Worm (Caenorhabditis elegans) whole organism, young adult: ENCODE results near the gene C39F7.1.

ENCODE experiments used
- B0019.2 ChIP-seq: fragments of 200-800 bp; sonication (Bioruptor generic); conservative IDR thresholded peaks from 2 replicates; pipeline ENCODE4 v1.3.6; 2022; ENCODE audit warnings: missing genetic modification reagents, missing genetic modification characterization, missing compliant biosample characterization
- B0035.1 ChIP-seq: sonication (generic microtip); optimal IDR thresholded peaks from 2 replicates; lab custom pipeline; 2016; ENCODE audit warnings: missing genetic modification characterization, mild to moderate bottlenecking, missing compliant biosample characterization, missing genotype, missing genetic modification reagents
- C17E4.6 ChIP-seq: fragments of 200-800 bp; sonication (Bioruptor generic); IDR thresholded peaks from 2 replicates; pipeline ENCODE4 v1.3.6; 2022; ENCODE audit warnings: missing genetic modification reagents, missing genetic modification characterization, missing compliant biosample characterization
- F10E7.11 ChIP-seq: sonication (generic microtip); optimal IDR thresholded peaks from 2 replicates; lab custom pipeline; 2017; ENCODE audit warnings: mild to moderate bottlenecking, missing genetic modification characterization, moderate library complexity, missing compliant biosample characterization
- F33H1.4 ChIP-seq: fragments of 200-800 bp; sonication (Bioruptor generic); IDR thresholded peaks from 2 replicates; pipeline ENCODE4 v1.3.6; 2022; ENCODE audit warnings: missing genetic modification reagents, missing genetic modification characterization, missing compliant biosample characterization
- F52B5.7 ChIP-seq: sonication (generic microtip); optimal IDR thresholded peaks from 2 replicates; lab custom pipeline; 2016; ENCODE audit warnings: mild to moderate bottlenecking, missing genetic modification characterization, missing compliant biosample characterization
- K11D2.4 ChIP-seq: fragments of 200-800 bp; sonication (Bioruptor generic); IDR thresholded peaks from 2 replicates; pipeline ENCODE4 v1.3.6; 2022; ENCODE audit warnings: missing genetic modification reagents, missing genetic modification characterization, missing compliant biosample characterization
- Y53G8AR.9 ChIP-seq: fragments of 200-800 bp; sonication (Bioruptor generic); conservative IDR thresholded peaks from 2 replicates; pipeline ENCODE4 v1.3.6; 2022; ENCODE audit warnings: missing genetic modification reagents, missing genetic modification characterization, missing compliant biosample characterization
- Y67H2A.10 ChIP-seq: fragments of 200-800 bp; sonication (Bioruptor generic); conservative IDR thresholded peaks from 2 replicates; pipeline ENCODE4 v1.3.6; 2022; ENCODE audit warnings: missing genetic modification reagents, missing genetic modification characterization, missing compliant biosample characterization
- Y95B8A.8 ChIP-seq: fragments of 200-800 bp; sonication (Bioruptor generic); IDR thresholded peaks from 2 replicates; pipeline ENCODE4 v1.3.6; 2022; ENCODE audit warnings: missing genetic modification reagents, missing genetic modification characterization, missing compliant biosample characterization
- bed-2 ChIP-seq: fragments of 200-800 bp; sonication (Bioruptor generic); IDR thresholded peaks from 2 replicates; pipeline ENCODE4 v1.3.6; 2022; ENCODE audit warnings: missing genetic modification reagents, missing genetic modification characterization, missing compliant biosample characterization
- cebp-2 ChIP-seq: fragments of 200-800 bp; sonication (Bioruptor generic); IDR thresholded peaks from 2 replicates; pipeline ENCODE4 v1.3.6; 2022; ENCODE audit warnings: missing genetic modification characterization, missing compliant biosample characterization
- ceh-40 ChIP-seq: fragments of 200-800 bp; sonication (Bioruptor generic); IDR thresholded peaks from 2 replicates; pipeline ENCODE4 v1.3.6; 2022; ENCODE audit warnings: missing genetic modification characterization, missing compliant biosample characterization
- ceh-58 ChIP-seq: fragments of 200-800 bp; sonication (Bioruptor generic); IDR thresholded peaks from 2 replicates; pipeline ENCODE4 v1.3.6; 2022; ENCODE audit warnings: missing genetic modification characterization, missing compliant biosample characterization
- ceh-91 ChIP-seq: fragments of 200-800 bp; sonication (Bioruptor generic); IDR thresholded peaks from 2 replicates; pipeline ENCODE4 v1.3.6; 2022; ENCODE audit warnings: missing genetic modification reagents, missing genetic modification characterization, missing compliant biosample characterization
- die-1 ChIP-seq: sonication (generic microtip); optimal IDR thresholded peaks from 2 replicates; lab custom pipeline; 2016; ENCODE audit warnings: missing genotype, mild to moderate bottlenecking, missing genetic modification characterization, missing compliant biosample characterization
- dox-1 ChIP-seq: fragments of 200-800 bp; sonication (Bioruptor generic); IDR thresholded peaks from 2 replicates; pipeline ENCODE4 v1.3.6; 2022; ENCODE audit warnings: missing genetic modification reagents, missing genetic modification characterization, missing compliant biosample characterization
- dpl-1 ChIP-seq: fragments of 150-350 bp; optimal IDR thresholded peaks from 2 replicates; lab custom pipeline; 2014; ENCODE audit warnings: missing biosample characterization, missing genetic modification reagents, missing genetic modification characterization
- efl-1 ChIP-seq: fragments of 150-350 bp; optimal IDR thresholded peaks from 2 replicates; lab custom pipeline; 2014; ENCODE audit warnings: missing biosample characterization, missing genetic modification reagents, missing genetic modification characterization
- egrh-3 ChIP-seq: fragments of 200-800 bp; sonication (Bioruptor generic); IDR thresholded peaks from 2 replicates; pipeline ENCODE4 v1.3.6; 2022; ENCODE audit warnings: missing genetic modification reagents, missing genetic modification characterization, missing compliant biosample characterization
- ekl-4 ChIP-seq: fragments of 200-800 bp; sonication (Bioruptor generic); IDR thresholded peaks from 2 replicates; pipeline ENCODE4 v1.3.6; 2022; ENCODE audit warnings: missing genetic modification reagents, missing genetic modification characterization, missing compliant biosample characterization
- hlh-26 ChIP-seq: fragments of 200-800 bp; sonication (Bioruptor generic); conservative IDR thresholded peaks from 2 replicates; pipeline ENCODE4 v1.3.6; 2022; ENCODE audit warnings: missing genetic modification reagents, missing genetic modification characterization, missing compliant biosample characterization
- hmg-1.2 ChIP-seq: fragments of 200-800 bp; sonication (Bioruptor generic); IDR thresholded peaks from 2 replicates; pipeline ENCODE4 v1.3.6; 2022; ENCODE audit warnings: missing genetic modification reagents, missing genetic modification characterization, missing compliant biosample characterization
- lag-1 ChIP-seq: fragments of 200-800 bp; sonication (Bioruptor generic); IDR thresholded peaks from 2 replicates; pipeline ENCODE4 v1.3.6; 2022; ENCODE audit warnings: missing genetic modification reagents, missing genetic modification characterization, missing compliant biosample characterization
- let-526 ChIP-seq: fragments of 200-800 bp; sonication (Bioruptor generic); IDR thresholded peaks from 2 replicates; pipeline ENCODE4 v1.3.6; 2022; ENCODE audit warnings: missing genetic modification reagents, missing genetic modification characterization, missing compliant biosample characterization
- let-607 ChIP-seq, 2 experiments: fragments of 200-800 bp in 1 of 2; sonication (Bioruptor generic) in 1 of 2; sonication (generic microtip) in 1 of 2; optimal IDR thresholded peaks; 2 replicates each; lab custom pipeline; 2016 to 2018; ENCODE audit warnings: mild to moderate bottlenecking in 2 of 2, missing compliant biosample characterization in 2 of 2, missing genetic modification characterization in 2 of 2, moderate library complexity in 2 of 2, missing genotype in 1 of 2
- lin-35 ChIP-seq, 3 experiments: fragments of 150-350 bp in 2 of 3; sonication (generic microtip) in 1 of 3; optimal IDR thresholded peaks; 2 replicates each; lab custom pipeline; 2014 to 2018; ENCODE audit warnings: missing biosample characterization in 3 of 3, missing genetic modification characterization in 3 of 3, missing genetic modification reagents in 3 of 3
- lin-40 ChIP-seq: sonication (generic microtip); optimal IDR thresholded peaks from 2 replicates; lab custom pipeline; 2016; ENCODE audit warnings: missing genetic modification characterization, mild to moderate bottlenecking, missing compliant biosample characterization, missing genotype, missing genetic modification reagents
- lin-54 ChIP-seq: fragments of 200-800 bp; sonication (Bioruptor generic); optimal IDR thresholded peaks from 2 replicates; lab custom pipeline; 2018; ENCODE audit warnings: mild to moderate bottlenecking, missing genetic modification characterization, missing compliant biosample characterization
- lsy-27 ChIP-seq: sonication (generic microtip); optimal IDR thresholded peaks from 2 replicates; lab custom pipeline; 2017; ENCODE audit warnings: missing genetic modification characterization, mild to moderate bottlenecking, missing compliant biosample characterization, antibody characterized with exemption, missing genotype, borderline replicate concordance; ENCODE audit not compliant: insufficient read depth
- madf-10 ChIP-seq: sonication (generic microtip); optimal IDR thresholded peaks from 2 replicates; lab custom pipeline; 2016; ENCODE audit warnings: mild to moderate bottlenecking, missing genetic modification characterization, missing compliant biosample characterization
- madf-3 ChIP-seq: fragments of 200-800 bp; sonication (Bioruptor generic); IDR thresholded peaks from 2 replicates; pipeline ENCODE4 v1.3.6; 2022; ENCODE audit warnings: missing genetic modification reagents, missing genetic modification characterization, missing compliant biosample characterization
- mel-28 ChIP-seq: sonication (generic microtip); optimal IDR thresholded peaks from 2 replicates; lab custom pipeline; 2016; ENCODE audit warnings: borderline replicate concordance, mild to moderate bottlenecking, missing genetic modification characterization, missing compliant biosample characterization
- mxl-1 ChIP-seq: sonication (generic microtip); optimal IDR thresholded peaks from 2 replicates; lab custom pipeline; 2016; ENCODE audit warnings: missing genetic modification characterization, missing compliant biosample characterization
- nfya-1 ChIP-seq: sonication (generic microtip); optimal IDR thresholded peaks from 2 replicates; lab custom pipeline; 2017; ENCODE audit warnings: antibody characterized with exemption, missing compliant biosample characterization, missing genetic modification characterization, borderline replicate concordance; ENCODE audit not compliant: insufficient read depth
- nhr-120 ChIP-seq: fragments of 200-800 bp; sonication (Bioruptor generic); IDR thresholded peaks from 2 replicates; pipeline ENCODE4 v1.3.6; 2022; ENCODE audit warnings: missing genetic modification characterization, missing compliant biosample characterization
- nhr-27 ChIP-seq: fragments of 200-800 bp; sonication (Bioruptor generic); optimal IDR thresholded peaks from 2 replicates; lab custom pipeline; 2018; ENCODE audit warnings: mild to moderate bottlenecking, missing genetic modification characterization, moderate library complexity, missing compliant biosample characterization
- nhr-80 ChIP-seq: sonication (generic microtip); optimal IDR thresholded peaks from 2 replicates; lab custom pipeline; 2016; ENCODE audit warnings: missing genetic modification characterization, missing compliant biosample characterization
- pha-4 ChIP-seq: fragments of 150-350 bp; sonication (generic microtip); optimal IDR thresholded peaks from 2 replicates; lab custom pipeline; 2014; ENCODE audit warnings: missing biosample characterization, missing genetic modification reagents, missing genetic modification characterization
- rcor-1 ChIP-seq: fragments of 200-800 bp; sonication (Bioruptor generic); IDR thresholded peaks from 2 replicates; pipeline ENCODE4 v1.3.6; 2022; ENCODE audit warnings: missing genetic modification reagents, missing genetic modification characterization, missing compliant biosample characterization
- somi-1 ChIP-seq: fragments of 200-800 bp; sonication (Bioruptor generic); optimal IDR thresholded peaks from 2 replicates; lab custom pipeline; 2018; ENCODE audit warnings: mild to moderate bottlenecking, missing genetic modification characterization, missing compliant biosample characterization
- sptf-2 ChIP-seq: fragments of 200-800 bp; sonication (Bioruptor generic); optimal IDR thresholded peaks from 2 replicates; lab custom pipeline; 2018; ENCODE audit warnings: mild to moderate bottlenecking, missing genetic modification characterization, missing compliant biosample characterization
- tbp1 ChIP-seq: fragments of 200-800 bp; sonication (Bioruptor generic); optimal IDR thresholded peaks from 2 replicates; lab custom pipeline; 2018; ENCODE audit warnings: mild to moderate bottlenecking, missing genetic modification characterization, missing compliant biosample characterization
- tbx-9 ChIP-seq: sonication (generic microtip); optimal IDR thresholded peaks from 2 replicates; lab custom pipeline; 2016; ENCODE audit warnings: borderline replicate concordance, missing genetic modification characterization, inconsistent platforms, missing compliant biosample characterization
- tlf-1 ChIP-seq: fragments of 200-800 bp; sonication (Bioruptor generic); optimal IDR thresholded peaks from 2 replicates; lab custom pipeline; 2018; ENCODE audit warnings: mild to moderate bottlenecking, missing genetic modification characterization, missing compliant biosample characterization
- unc-130 ChIP-seq: sonication (generic microtip); optimal IDR thresholded peaks from 2 replicates; lab custom pipeline; 2016; ENCODE audit warnings: missing genetic modification reagents, missing genetic modification characterization, missing compliant biosample characterization
- zfh-2 ChIP-seq: fragments of 200-800 bp; sonication (Bioruptor generic); conservative IDR thresholded peaks from 2 replicates; pipeline ENCODE4 v1.3.6; 2022; ENCODE audit warnings: missing genetic modification reagents, missing genetic modification characterization, missing compliant biosample characterization
- ztf-18 ChIP-seq: sonication (generic microtip); optimal IDR thresholded peaks from 2 replicates; lab custom pipeline; 2016; ENCODE audit warnings: missing genotype, mild to moderate bottlenecking, missing genetic modification characterization, missing compliant biosample characterization
- ztf-25 ChIP-seq: fragments of 200-800 bp; sonication (Bioruptor generic); IDR thresholded peaks from 2 replicates; pipeline ENCODE4 v1.3.6; 2022; ENCODE audit warnings: missing genetic modification reagents, missing genetic modification characterization, missing compliant biosample characterization
- ztf-3 ChIP-seq: fragments of 200-800 bp; sonication (Bioruptor generic); optimal IDR thresholded peaks from 2 replicates; lab custom pipeline; 2018; ENCODE audit warnings: mild to moderate bottlenecking, missing genetic modification characterization, missing compliant biosample characterization

C39F7.1 gene

ce11 chrV:1262036-1262435 lies 1.9 kb downstream of the C39F7.1 start (continued):
- TF ChIP-seq nhr-27 (tag; lab: Kevin White, UChicago) = no peak
- TF ChIP-seq nfya-1 = no peak
- TF ChIP-seq dpl-1 (GFP tag; lab: Kevin White, UChicago) = no peak
- no peak for TF ChIP-seq B0019.2
- no peak for TF ChIP-seq bed-2 (GFP tag; lab: Robert Waterston, UW)
- no peak for TF ChIP-seq tbp1 (GFP tag; lab: Kevin White, UChicago)
- TF ChIP-seq F52B5.7 (tag; lab: Kevin White, UChicago) = no peak
- TF ChIP-seq mxl-1 (tag; lab: Kevin White, UChicago) = no peak
- TF ChIP-seq K11D2.4 = no peak
- no peak for TF ChIP-seq ceh-40 (GFP tag; lab: Robert Waterston, UW)
- no peak for TF ChIP-seq lin-35 (GFP tag; optimal IDR thresholded peaks at IDR 0.05; lab: Kevin White, UChicago)
- TF ChIP-seq madf-10 = no peak
- no peak for TF ChIP-seq C17E4.6 (GFP tag; lab: Robert Waterston, UW)
- no peak for TF ChIP-seq nhr-80
- peak; percentile 9 for TF ChIP-seq B0035.1 (tag; lab: Kevin White, UChicago)
- TF ChIP-seq pha-4 = no peak
- TF ChIP-seq egrh-3 = no peak
- TF ChIP-seq rcor-1 = no peak
- no peak for TF ChIP-seq hlh-26 (GFP tag; lab: Robert Waterston, UW)
- TF ChIP-seq unc-130 (GFP tag; lab: Kevin White, UChicago) = no peak
- TF ChIP-seq mel-28 = no peak
- no peak for TF ChIP-seq cebp-2 (GFP tag; lab: Robert Waterston, UW)
- no peak for TF ChIP-seq ztf-25
- no peak for TF ChIP-seq ztf-18 (tag; lab: Kevin White, UChicago)
- no peak for TF ChIP-seq lin-54 (GFP tag; lab: Kevin White, UChicago)
- no peak for TF ChIP-seq tbx-9 (tag; lab: Kevin White, UChicago)
- 0 out of 2 replicates have a peak, but pooled peaks have one; percentile 12 for TF ChIP-seq madf-3
- no peak for TF ChIP-seq Y95B8A.8
- no peak for TF ChIP-seq hmg-1.2 (GFP tag; lab: Robert Waterston, UW)
- no peak for TF ChIP-seq lag-1 (GFP tag; lab: Robert Waterston, UW)
- TF ChIP-seq Y53G8AR.9 = no peak
- TF ChIP-seq F33H1.4 = no peak
- TF ChIP-seq tlf-1 (GFP tag; lab: Kevin White, UChicago) = no peak
- TF ChIP-seq lin-40 (tag; lab: Kevin White, UChicago) = no peak
- no peak for TF ChIP-seq sptf-2
- TF ChIP-seq F10E7.11 (tag; lab: Kevin White, UChicago) = no peak
- TF ChIP-seq ztf-3 (GFP tag; lab: Kevin White, UChicago) = no peak
- no peak for TF ChIP-seq let-526
- TF ChIP-seq ekl-4 (GFP tag; lab: Robert Waterston, UW) = no peak; the same call in 1 of the 2 replicates
- TF ChIP-seq nhr-120 = no peak
- no peak for TF ChIP-seq ceh-58 (GFP tag; lab: Robert Waterston, UW)
- TF ChIP-seq somi-1 (GFP tag; lab: Kevin White, UChicago) = no peak
- peak; percentile 66; the same call in 1 of the 2 replicates for TF ChIP-seq zfh-2
- no peak for TF ChIP-seq lsy-27 (tag; lab: Kevin White, UChicago)
- no peak for TF ChIP-seq Y67H2A.10 (GFP tag; lab: Robert Waterston, UW)
- no peak for TF ChIP-seq let-607 (tag; optimal IDR thresholded peaks at IDR 0.05; lab: Kevin White, UChicago)
- no peak for TF ChIP-seq efl-1 (GFP tag; lab: Kevin White, UChicago)
- TF ChIP-seq dox-1 (GFP tag; lab: Robert Waterston, UW) = no peak
- TF ChIP-seq die-1 (tag; lab: Kevin White, UChicago) = no peak
- TF ChIP-seq ceh-91 (GFP tag; lab: Robert Waterston, UW) = no peak
